Fruit fly (Drosophila melanogaster) whole organism: Measurements from ENCODE around the gene CG1542.

Experiments used
- CG8478 ChIP-seq: fragments of >200 bp; optimal IDR thresholded peaks from 2 replicates; lab custom pipeline; 2018; ENCODE audit warnings: inconsistent platforms
- Dll ChIP-seq: fragments of >200 bp; optimal IDR thresholded peaks from 2 replicates; lab custom pipeline; 2017
- EcR ChIP-seq, 2 experiments: fragments of >200 bp; optimal IDR thresholded peaks; 2 replicates each; lab custom pipeline; 2017; ENCODE audit warnings: missing biosample characterization in 2 of 2, missing genetic modification characterization in 2 of 2, missing genetic modification reagents in 2 of 2
- pan ChIP-seq: fragments of >200 bp; optimal IDR thresholded peaks from 2 replicates; lab custom pipeline; 2017
- psq ChIP-seq: fragments of >200 bp; optimal IDR thresholded peaks from 2 replicates; lab custom pipeline; 2017
- usp ChIP-seq: fragments of >200 bp; optimal IDR thresholded peaks from 2 replicates; lab custom pipeline; 2017; ENCODE audit warnings: missing biosample characterization, missing genetic modification characterization, mixed read lengths

CG1542 gene

dm6 chr3R:31213227-31213626, at the start of gene CG1542, which contains the start of gene Zwilch:
CG1542 (plus strand) TSS chr3R:31213458.
Zwilch (minus strand) TSS chr3R:31213376.
- TF ChIP-seq Dll (lab: Kevin White, UChicago): no peak
- no peak for TF ChIP-seq CG8478
- no peak for TF ChIP-seq usp (GFP tag; lab: Kevin White, UChicago)
- no peak for TF ChIP-seq pan (lab: Kevin White, UChicago)
- TF ChIP-seq EcR (GFP tag; optimal IDR thresholded peaks at IDR 0.05; lab: Kevin White, UChicago): no peak
- TF ChIP-seq psq: no peak

dm6 chr3R:31168429-31168828, 44.8 kb upstream of the CG1542 start:
- no peak for TF ChIP-seq psq
- TF ChIP-seq usp (GFP tag; lab: Kevin White, UChicago): no peak

- TF ChIP-seq pan (lab: Kevin White, UChicago) (no peak), CG8478 (no peak), usp (GFP tag; lab: Kevin White, UChicago) (no peak), EcR (GFP tag; optimal IDR thresholded peaks at IDR 0.05; lab: Kevin White, UChicago) (no peak), Dll (lab: Kevin White, UChicago) (no peak), psq (no peak)
Measured at dm6 chr3R:31168968-31169367, 44.3 kb upstream of the CG1542 start, which contains the start of gene stops. stops (minus strand) TSS chr3R:31169106.

dm6 chr3R:31181816-31182215, 31.4 kb upstream of the CG1542 start:
- no peak for TF ChIP-seq usp (GFP tag; lab: Kevin White, UChicago)
- no peak for TF ChIP-seq CG8478
- TF ChIP-seq psq: no peak
- TF ChIP-seq Dll (lab: Kevin White, UChicago): no peak
- no peak for TF ChIP-seq pan (lab: Kevin White, UChicago)
- no peak for TF ChIP-seq EcR (GFP tag; optimal IDR thresholded peaks at IDR 0.05; lab: Kevin White, UChicago)

- no peak for TF ChIP-seq CG8478
- TF ChIP-seq psq: no peak
- TF ChIP-seq Dll (lab: Kevin White, UChicago): no peak
- no peak for TF ChIP-seq usp (GFP tag; lab: Kevin White, UChicago)
- TF ChIP-seq pan (lab: Kevin White, UChicago): no peak
- no peak for TF ChIP-seq EcR (GFP tag; optimal IDR thresholded peaks at IDR 0.05; lab: Kevin White, UChicago)
Measured at dm6 chr3R:31193062-31193461, 20.2 kb upstream of the CG1542 start, which contains the start of gene bnk. bnk (plus strand) TSS chr3R:31193362.

dm6 chr3R:31194627-31195026, 18.6 kb upstream of the CG1542 start:
- TF ChIP-seq CG8478: no peak
- no peak for TF ChIP-seq psq
- no peak for TF ChIP-seq usp (GFP tag; lab: Kevin White, UChicago)
- TF ChIP-seq EcR (GFP tag; optimal IDR thresholded peaks at IDR 0.05; lab: Kevin White, UChicago): no peak
- no peak for TF ChIP-seq Dll (lab: Kevin White, UChicago)
- TF ChIP-seq pan (lab: Kevin White, UChicago): no peak

- TF ChIP-seq Dll (lab: Kevin White, UChicago) (no peak), usp (GFP tag; lab: Kevin White, UChicago) (no peak)
Measured at dm6 chr3R:31195695-31196113, 17.6 kb upstream of the CG1542 start, which contains the start of gene mesh. mesh (minus strand) TSS chr3R:31195762.

dm6 chr3R:31196731-31197130, 16.5 kb upstream of the CG1542 start, which contains the start of gene CG1544:
CG1544 (plus strand) TSS chr3R:31196916.
- no peak for TF ChIP-seq pan (lab: Kevin White, UChicago)
- no peak for TF ChIP-seq psq

- TF ChIP-seq psq (no peak), pan (lab: Kevin White, UChicago) (peak; percentile 61)
Measured at dm6 chr3R:31197142-31197994, 15.9 kb upstream of the CG1542 start.

dm6 chr3R:31210630-31211029, 2.6 kb upstream of the CG1542 start, which contains the start of gene chp:
chp (minus strand) TSS chr3R:31210730.
- no peak for TF ChIP-seq CG8478
- no peak for TF ChIP-seq psq
- TF ChIP-seq usp (GFP tag; lab: Kevin White, UChicago): no peak
- TF ChIP-seq pan (lab: Kevin White, UChicago): no peak
- no peak for TF ChIP-seq Dll (lab: Kevin White, UChicago)
- no peak for TF ChIP-seq EcR (GFP tag; optimal IDR thresholded peaks at IDR 0.05; lab: Kevin White, UChicago)

- TF ChIP-seq pan (lab: Kevin White, UChicago) (no peak), EcR (GFP tag; optimal IDR thresholded peaks at IDR 0.05; lab: Kevin White, UChicago) (no peak), Dll (lab: Kevin White, UChicago) (no peak), CG8478 (no peak), usp (GFP tag; lab: Kevin White, UChicago) (no peak)
Measured at dm6 chr3R:31215830-31216229, 2.6 kb downstream of the CG1542 start, which contains the start of gene CG15561. CG15561 (minus strand) TSS chr3R:31215942.

dm6 chr3R:31218214-31218876, 5.1 kb downstream of the CG1542 start:
- TF ChIP-seq CG8478 (no peak), pan (lab: Kevin White, UChicago) (no peak), EcR (GFP tag; optimal IDR thresholded peaks at IDR 0.05; lab: Kevin White, UChicago) (peak in 1 of 2 experiments; percentile 86), Dll (lab: Kevin White, UChicago) (no peak), usp (GFP tag; lab: Kevin White, UChicago) (no peak), psq (no peak)
